Worm (Caenorhabditis elegans) whole organism, L4 larva: ENCODE results near the gene gcy-9.

Source experiments
- F26F4.8 ChIP-seq: fragments of 200-800 bp; sonication (Bioruptor generic); conservative IDR thresholded peaks from 2 replicates; pipeline ENCODE4 v1.3.6; 2022; ENCODE audit warnings: missing genetic modification characterization, missing compliant biosample characterization
- F37D6.2 ChIP-seq: sonication (generic microtip); optimal IDR thresholded peaks from 2 replicates; lab custom pipeline; 2016; ENCODE audit warnings: mild to moderate bottlenecking, missing genetic modification characterization, missing compliant biosample characterization
- R02D3.7 ChIP-seq: fragments of 150-350 bp; sonication (generic microtip); optimal IDR thresholded peaks from 3 replicates; lab custom pipeline; 2014; ENCODE audit warnings: missing biosample characterization, missing genetic modification characterization
- T20F7.1 ChIP-seq: fragments of 200-800 bp; sonication (Bioruptor generic); optimal IDR thresholded peaks from 2 replicates; lab custom pipeline; 2018; ENCODE audit warnings: mild to moderate bottlenecking, missing genetic modification characterization, missing compliant biosample characterization
- Y48G9A.11 ChIP-seq: fragments of 200-800 bp; sonication (Bioruptor generic); IDR thresholded peaks from 2 replicates; pipeline ENCODE4 v1.3.6; 2022; ENCODE audit warnings: missing genetic modification reagents, missing genetic modification characterization, missing compliant biosample characterization
- Y75B8A.6 ChIP-seq: fragments of 200-800 bp; sonication (Bioruptor generic); IDR thresholded peaks from 2 replicates; pipeline ENCODE4 v1.3.6; 2022; ENCODE audit warnings: missing genetic modification reagents, missing genetic modification characterization, missing compliant biosample characterization
- aha-1 ChIP-seq: fragments of 150-350 bp; peaks from one replicate; lab custom pipeline; 2014; ENCODE audit warnings: missing biosample characterization, missing genetic modification characterization
- arid-1 ChIP-seq: fragments of 200-800 bp; sonication (Bioruptor generic); conservative IDR thresholded peaks from 2 replicates; pipeline ENCODE4 v1.3.6; 2022; ENCODE audit warnings: missing genetic modification reagents, missing genetic modification characterization, missing compliant biosample characterization
- attf-4 ChIP-seq: sonication (generic microtip); optimal IDR thresholded peaks from 3 replicates; lab custom pipeline; 2017; ENCODE audit warnings: missing biosample characterization, missing genetic modification characterization
- ceh-20 ChIP-seq: fragments of 200-800 bp; sonication (Bioruptor generic); IDR thresholded peaks from 2 replicates; pipeline ENCODE4 v1.3.6; 2022; ENCODE audit warnings: missing genetic modification reagents, missing genetic modification characterization, missing compliant biosample characterization
- ceh-28 ChIP-seq: fragments of 150-350 bp; optimal IDR thresholded peaks from 2 replicates; lab custom pipeline; 2014; ENCODE audit warnings: missing biosample characterization, missing genetic modification reagents, missing genetic modification characterization
- ceh-32 ChIP-seq: sonication (generic microtip); optimal IDR thresholded peaks from 2 replicates; lab custom pipeline; 2016; ENCODE audit warnings: mild to moderate bottlenecking, missing genetic modification characterization, missing compliant biosample characterization; ENCODE audit not compliant: poor library complexity
- ceh-62 ChIP-seq: sonication (generic microtip); optimal IDR thresholded peaks from 2 replicates; lab custom pipeline; 2017; ENCODE audit warnings: missing biosample characterization, missing genetic modification characterization
- cey-2 ChIP-seq: sonication (generic microtip); optimal IDR thresholded peaks from 3 replicates; lab custom pipeline; 2017; ENCODE audit warnings: missing genetic modification characterization, mild to moderate bottlenecking, missing compliant biosample characterization, antibody characterized with exemption, borderline replicate concordance; ENCODE audit not compliant: insufficient read depth
- daf-16 ChIP-seq, 3 experiments: sonication (generic microtip); optimal IDR thresholded peaks; 2 replicates each; lab custom pipeline; 2016 to 2017; ENCODE audit warnings: missing genetic modification characterization in 3 of 3, missing genetic modification reagents in 3 of 3, mild to moderate bottlenecking in 2 of 3, missing compliant biosample characterization in 2 of 3, missing biosample characterization in 1 of 3, moderate library complexity in 1 of 3
- dmd-6 ChIP-seq: fragments of 200-800 bp; sonication (Bioruptor generic); IDR thresholded peaks from 2 replicates; pipeline ENCODE4 v1.3.6; 2022; ENCODE audit warnings: missing genetic modification reagents, missing genetic modification characterization, missing compliant biosample characterization
- dpl-1 ChIP-seq: fragments of 150-350 bp; optimal IDR thresholded peaks from 2 replicates; lab custom pipeline; 2014; ENCODE audit warnings: missing biosample characterization, missing genetic modification reagents, missing genetic modification characterization
- dve-1 ChIP-seq: sonication (generic microtip); optimal IDR thresholded peaks from 2 replicates; lab custom pipeline; 2017; ENCODE audit warnings: antibody characterized with exemption, mild to moderate bottlenecking, missing genetic modification characterization, missing compliant biosample characterization; ENCODE audit not compliant: insufficient read depth
- egl-27 ChIP-seq: sonication (generic microtip); optimal IDR thresholded peaks from 3 replicates; lab custom pipeline; 2017; ENCODE audit warnings: missing biosample characterization, missing genetic modification reagents, missing genetic modification characterization
- fkh-10 ChIP-seq: fragments of 150-350 bp; optimal IDR thresholded peaks from 2 replicates; lab custom pipeline; 2014; ENCODE audit warnings: missing biosample characterization, missing genetic modification reagents, missing genetic modification characterization
- hif-1 ChIP-seq, 2 experiments: sonication (generic microtip); optimal IDR thresholded peaks; 2 replicates each; lab custom pipeline; 2016 to 2017; ENCODE audit warnings: missing compliant biosample characterization in 2 of 2, missing genetic modification characterization in 2 of 2, missing genetic modification reagents in 2 of 2, missing genotype in 2 of 2, mild to moderate bottlenecking in 1 of 2
- hlh-11 ChIP-seq: fragments of 200-800 bp; sonication (Bioruptor generic); optimal IDR thresholded peaks from 2 replicates; lab custom pipeline; 2018; ENCODE audit warnings: mild to moderate bottlenecking, missing genetic modification characterization, missing compliant biosample characterization
- hlh-30 ChIP-seq: sonication (generic microtip); optimal IDR thresholded peaks from 2 replicates; lab custom pipeline; 2017; ENCODE audit warnings: antibody characterized with exemption, mild to moderate bottlenecking, missing genetic modification characterization, missing compliant biosample characterization; ENCODE audit not compliant: insufficient read depth
- jun-1 ChIP-seq: fragments of 150-350 bp; optimal IDR thresholded peaks from 2 replicates; lab custom pipeline; 2014; ENCODE audit warnings: missing biosample characterization, missing genetic modification reagents, missing genetic modification characterization
- lin-39 ChIP-seq: fragments of 150-350 bp; optimal IDR thresholded peaks from 2 replicates; lab custom pipeline; 2014; ENCODE audit warnings: missing biosample characterization, missing genetic modification reagents, missing genetic modification characterization
- mdl-1 ChIP-seq, 2 experiments: fragments of 150-350 bp in 1 of 2; sonication (generic microtip) in 1 of 2; optimal IDR thresholded peaks; 2 replicates each; lab custom pipeline; 2014 to 2017; ENCODE audit warnings: missing biosample characterization in 2 of 2, missing genetic modification characterization in 2 of 2
- mes-2 ChIP-seq: sonication (generic microtip); optimal IDR thresholded peaks from 2 replicates; lab custom pipeline; 2016; ENCODE audit warnings: missing genotype, mild to moderate bottlenecking, missing genetic modification characterization, missing compliant biosample characterization; ENCODE audit not compliant: poor library complexity, severe bottlenecking
- mxl-3 ChIP-seq: fragments of 200-800 bp; sonication (Bioruptor generic); optimal IDR thresholded peaks from 2 replicates; lab custom pipeline; 2018; ENCODE audit warnings: mild to moderate bottlenecking, missing genetic modification characterization, missing compliant biosample characterization
- nhr-10 ChIP-seq: fragments of 150-350 bp; optimal IDR thresholded peaks from 2 replicates; lab custom pipeline; 2014; ENCODE audit warnings: missing biosample characterization, missing genetic modification characterization
- nhr-102 ChIP-seq: sonication (generic microtip); optimal IDR thresholded peaks from 2 replicates; lab custom pipeline; 2016; ENCODE audit warnings: mild to moderate bottlenecking, missing genetic modification characterization, moderate library complexity, missing compliant biosample characterization
- nhr-11 ChIP-seq: fragments of 150-350 bp; optimal IDR thresholded peaks from 2 replicates; lab custom pipeline; 2014; ENCODE audit warnings: missing biosample characterization, missing genetic modification characterization
- nhr-25 ChIP-seq: sonication (generic microtip); optimal IDR thresholded peaks from 2 replicates; lab custom pipeline; 2017; ENCODE audit warnings: missing genetic modification characterization, mild to moderate bottlenecking, missing compliant biosample characterization, antibody characterized with exemption, moderate library complexity, borderline replicate concordance; ENCODE audit not compliant: insufficient read depth
- nhr-28 ChIP-seq: fragments of 150-350 bp; optimal IDR thresholded peaks from 2 replicates; lab custom pipeline; 2014; ENCODE audit warnings: missing biosample characterization, missing genetic modification characterization
- nhr-42 ChIP-seq: fragments of 200-800 bp; sonication (Bioruptor generic); IDR thresholded peaks from 2 replicates; pipeline ENCODE4 v1.3.6; 2022; ENCODE audit warnings: missing genetic modification characterization, missing compliant biosample characterization
- nhr-6 ChIP-seq: fragments of 150-350 bp; optimal IDR thresholded peaks from 2 replicates; lab custom pipeline; 2014; ENCODE audit warnings: missing biosample characterization, missing genetic modification characterization
- nhr-77 ChIP-seq: fragments of 150-350 bp; optimal IDR thresholded peaks from 2 replicates; lab custom pipeline; 2014; ENCODE audit warnings: missing biosample characterization, missing genetic modification characterization
- pqm-1 ChIP-seq: sonication (generic microtip); optimal IDR thresholded peaks from 2 replicates; lab custom pipeline; 2017; ENCODE audit warnings: missing biosample characterization, missing genetic modification characterization
- saeg-2 ChIP-seq: fragments of 200-800 bp; sonication (Bioruptor generic); IDR thresholded peaks from 2 replicates; pipeline ENCODE4 v1.3.6; 2022; ENCODE audit warnings: missing genetic modification reagents, missing genetic modification characterization, missing compliant biosample characterization
- snpc-1.2 ChIP-seq: fragments of 200-800 bp; sonication (Bioruptor generic); IDR thresholded peaks from 2 replicates; pipeline ENCODE4 v1.3.6; 2022; ENCODE audit warnings: missing genetic modification reagents, missing genetic modification characterization, missing compliant biosample characterization
- spr-1 ChIP-seq: sonication (generic microtip); optimal IDR thresholded peaks from 2 replicates; lab custom pipeline; 2016; ENCODE audit warnings: mild to moderate bottlenecking, missing genetic modification characterization, missing compliant biosample characterization
- spr-3 ChIP-seq: fragments of 200-800 bp; sonication (Bioruptor generic); optimal IDR thresholded peaks from 2 replicates; lab custom pipeline; 2018; ENCODE audit warnings: mild to moderate bottlenecking, missing genetic modification characterization, missing compliant biosample characterization
- tag-97 ChIP-seq: fragments of 200-800 bp; sonication (Bioruptor generic); IDR thresholded peaks from 2 replicates; pipeline ENCODE4 v1.3.6; 2022; ENCODE audit warnings: missing genetic modification characterization, missing compliant biosample characterization
- unc-62 ChIP-seq, 3 experiments: fragments of 150-350 bp in 1 of 3; sonication (generic microtip); optimal IDR thresholded peaks in 2 of 3; peaks in 1 of 3; 1 replicate in 1 of 3; 2 replicates in 2 of 3; lab custom pipeline; 2014 to 2017; ENCODE audit warnings: missing biosample characterization in 3 of 3, missing genetic modification characterization in 3 of 3, missing genetic modification reagents in 3 of 3, missing genotype in 1 of 3
- vab-7 ChIP-seq: fragments of 200-800 bp; sonication (Bioruptor generic); IDR thresholded peaks from 2 replicates; pipeline ENCODE4 v1.3.6; 2022; ENCODE audit warnings: missing genetic modification reagents, missing genetic modification characterization, missing compliant biosample characterization

gcy-9 gene

DNA sequence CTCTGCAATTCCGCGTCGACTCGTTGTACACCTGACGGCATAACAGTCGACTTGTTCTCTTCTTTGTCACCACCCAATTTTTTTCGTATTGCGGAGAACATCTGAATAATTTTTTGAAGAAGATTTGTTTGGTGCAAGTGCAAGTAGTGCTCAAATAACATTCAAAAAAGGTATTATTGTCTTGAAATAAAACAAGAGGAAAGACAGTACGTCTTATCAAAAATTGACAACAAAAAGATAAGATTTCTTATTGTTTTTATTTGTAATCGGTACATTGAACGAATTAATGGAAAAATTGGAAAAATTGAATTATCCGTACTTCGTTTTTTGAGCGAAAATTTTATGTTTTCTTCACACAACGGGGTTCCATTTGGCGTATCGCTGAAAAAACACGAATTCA is 31.9 kb downstream of the gcy-9 start, which contains the start of gene F08G12.1:
Gene F08G12.1 (minus strand): TSS at position 101 of the 400 bp plus-strand sequence.
- TF ChIP-seq snpc-1.2 (GFP tag; lab: Robert Waterston, UW) (no peak), lin-39 (tag; lab: Kevin White, UChicago) (no peak), ceh-62 (tag; lab: Kevin White, UChicago) (no peak), Y75B8A.6 (GFP tag; lab: Robert Waterston, UW) (no peak), unc-62 (GFP tag; optimal IDR thresholded peaks at IDR 0.05 in 1 of 2; lab: Kevin White, UChicago) (no peak), unc-62 (tag; optimal IDR thresholded peaks at IDR 0.05; lab: Kevin White, UChicago) (no peak), dve-1 (tag; lab: Kevin White, UChicago) (no peak), R02D3.7 (tag; lab: Kevin White, UChicago) (no peak), vab-7 (GFP tag; lab: Robert Waterston, UW) (no peak), dpl-1 (no peak), egl-27 (tag; lab: Kevin White, UChicago) (no peak), mxl-3 (GFP tag; lab: Kevin White, UChicago) (no peak), nhr-77 (tag; lab: Kevin White, UChicago) (no peak), tag-97 (GFP tag; lab: Robert Waterston, UW) (no peak), nhr-6 (no peak), nhr-25 (no peak)
- TF ChIP-seq, all 104 proteins: peak for 0

DNA sequence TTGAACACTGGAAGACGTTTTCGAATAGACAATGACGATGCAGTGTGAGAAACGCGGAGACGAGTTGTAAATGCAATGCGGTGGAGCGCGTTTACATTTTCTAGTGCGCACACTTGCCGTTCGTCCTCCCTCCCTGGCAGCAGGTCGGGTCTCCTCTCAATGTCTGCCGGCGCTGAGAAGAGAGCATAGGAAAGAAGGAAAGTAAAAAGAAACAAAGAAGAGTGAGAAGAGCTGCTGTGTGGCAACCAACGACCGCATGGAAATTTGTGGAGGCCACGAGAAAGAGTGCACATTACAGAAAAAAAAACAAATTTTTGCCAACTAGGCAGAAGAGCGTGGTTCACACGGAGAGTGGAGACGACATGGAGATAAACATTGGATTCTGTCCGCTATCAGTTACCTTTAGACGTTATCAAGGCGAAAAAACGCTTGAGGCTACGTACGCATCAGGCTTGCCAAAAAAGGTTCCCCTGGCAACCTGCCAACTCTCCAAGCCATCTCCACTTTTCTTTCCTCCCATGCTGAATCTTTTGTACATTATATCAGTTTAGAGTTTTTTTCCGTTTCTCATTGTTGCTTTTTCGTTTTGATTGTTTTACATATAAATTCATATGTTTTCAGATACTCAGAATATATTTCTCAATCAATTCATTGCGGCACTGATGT is 37.9 kb downstream of the gcy-9 start, which contains the start of the genes snrp-40.1 and F08G12.3:
Gene snrp-40.1 (minus strand): TSS at position 143 of the 666 bp plus-strand sequence.
Gene F08G12.3 (plus strand): TSS at position 616 of the 666 bp plus-strand sequence.
- TF ChIP-seq saeg-2, result no peak
- TF ChIP-seq hif-1 (tag; optimal IDR thresholded peaks at IDR 0.05; lab: Kevin White, UChicago), result peak in 1 of 2 experiments; percentile 75
- peak; percentile 71 for TF ChIP-seq nhr-25
- no peak for TF ChIP-seq ceh-28 (tag; lab: Kevin White, UChicago)
- TF ChIP-seq hlh-11 (tag; lab: Kevin White, UChicago), result peak; percentile 92
- peak; percentile 90 for TF ChIP-seq fkh-10 (GFP tag; lab: Kevin White, UChicago)
- TF ChIP-seq mes-2 (tag; lab: Kevin White, UChicago), result peak; percentile 88
- no peak for TF ChIP-seq spr-3 (GFP tag; lab: Kevin White, UChicago)
- no peak for TF ChIP-seq ceh-32 (tag; lab: Kevin White, UChicago)
- TF ChIP-seq Y48G9A.11 (GFP tag; lab: Robert Waterston, UW), result no peak
- no peak for TF ChIP-seq attf-4 (tag; lab: Kevin White, UChicago)
- TF ChIP-seq pqm-1, result peak; percentile 70
- peak; percentile 35 for TF ChIP-seq spr-1
- TF ChIP-seq dpl-1, result peak; percentile 62
- peak; percentile 47; the same call in 1 of the 2 replicates for TF ChIP-seq arid-1
- no peak for TF ChIP-seq F26F4.8 (GFP tag; lab: Robert Waterston, UW)
- TF ChIP-seq hlh-30 (tag; lab: Kevin White, UChicago), result peak; percentile 90
- peak; percentile 30; the same call in 1 of the 2 replicates for TF ChIP-seq vab-7 (GFP tag; lab: Robert Waterston, UW)
- peak; percentile 59 to 88 for TF ChIP-seq mdl-1 (tag; optimal IDR thresholded peaks at IDR 0.05; lab: Kevin White, UChicago)
- peak; percentile 89 for TF ChIP-seq dve-1 (tag; lab: Kevin White, UChicago)
- peak; percentile 94 for TF ChIP-seq nhr-11 (tag; lab: Kevin White, UChicago)
- no peak for TF ChIP-seq cey-2 (tag; lab: Kevin White, UChicago)
- peak; percentile 97 for TF ChIP-seq nhr-28 (tag; lab: Kevin White, UChicago)
- TF ChIP-seq daf-16 (GFP tag; optimal IDR thresholded peaks at IDR 0.05; lab: Kevin White, UChicago), result peak in 1 of 2 experiments; percentile 59
- peak; percentile 83 for TF ChIP-seq daf-16 (tag; optimal IDR thresholded peaks at IDR 0.05; lab: Kevin White, UChicago)
- no peak for TF ChIP-seq nhr-42 (GFP tag; lab: Robert Waterston, UW)
- TF ChIP-seq jun-1 (tag; lab: Kevin White, UChicago), result peak; percentile 14
- TF ChIP-seq aha-1 (tag; lab: Kevin White, UChicago), result peak; percentile 99
- TF ChIP-seq T20F7.1 (GFP tag; lab: Kevin White, UChicago), result peak; percentile 14
- TF ChIP-seq nhr-6, result peak; percentile 86
- 0 out of 2 replicates have a peak, but pooled peaks have one; percentile 33 for TF ChIP-seq ceh-20 (GFP tag; lab: Robert Waterston, UW)
- TF ChIP-seq nhr-10, result no peak
- peak; percentile 57 for TF ChIP-seq F37D6.2
- no peak for TF ChIP-seq Y75B8A.6 (GFP tag; lab: Robert Waterston, UW)
- TF ChIP-seq unc-62 (GFP tag; optimal IDR thresholded peaks at IDR 0.05 in 1 of 2; lab: Kevin White, UChicago), result peak in 1 of 2 experiments; percentile 81
- TF ChIP-seq unc-62 (tag; optimal IDR thresholded peaks at IDR 0.05; lab: Kevin White, UChicago), result no peak
- TF ChIP-seq nhr-102 (tag; lab: Kevin White, UChicago), result peak; percentile 28
- peak; percentile 79 for TF ChIP-seq dmd-6 (GFP tag; lab: Robert Waterston, UW)
